Worm (Caenorhabditis elegans): ENCODE results near the gene srw-145.

srw-145 gene

ce11 chrV:13936850-13937249, at the start of gene srw-145:
srw-145 (plus strand) TSS chrV:13937150.
- no peak for TF ChIP-seq hmbx-1 (tag; optimal IDR thresholded peaks at IDR 0.05)
- no peak for TF ChIP-seq scrt-1 (GFP tag; IDR thresholded peaks at IDR 0.05)
- no peak for TF ChIP-seq sea-1 (GFP tag; conservative IDR thresholded peaks at IDR 0.05)
- no peak for TF ChIP-seq tra-4 (tag; optimal IDR thresholded peaks at IDR 0.05)
- no peak for TF ChIP-seq F13C5.2 (tag; optimal IDR thresholded peaks at IDR 0.05)
- no peak for TF ChIP-seq tbx-37 (GFP tag; conservative IDR thresholded peaks at IDR 0.05)
- no peak for TF ChIP-seq hnd-1 (tag; optimal IDR thresholded peaks at IDR 0.05)
- no peak for TF ChIP-seq pes-1 (GFP tag; IDR thresholded peaks at IDR 0.05)
- TF ChIP-seq ama-1 (optimal IDR thresholded peaks at IDR 0.05) = no peak
- TF ChIP-seq B0310.2 (tag; optimal IDR thresholded peaks at IDR 0.05) = no peak
- TF ChIP-seq aly-1 (tag; optimal IDR thresholded peaks at IDR 0.05) = no peak
- TF ChIP-seq ceh-13 (GFP tag; optimal IDR thresholded peaks at IDR 0.05) = no peak

- TF ChIP-seq F13C5.2 (tag; optimal IDR thresholded peaks at IDR 0.05) = no peak
Observed at ce11 chrV:13887358-13887757, 49.6 kb upstream of the srw-145 start, which contains the start of gene srsx-19. srsx-19 (plus strand) TSS chrV:13887658.

- TF ChIP-seq ets-7 (tag; optimal IDR thresholded peaks at IDR 0.05) = no peak
- TF ChIP-seq flt-1 (GFP tag; IDR thresholded peaks at IDR 0.05) = no peak
- TF ChIP-seq hmg-4 (GFP tag; optimal IDR thresholded peaks at IDR 0.05) = no peak
- TF ChIP-seq B0310.2 (tag; optimal IDR thresholded peaks at IDR 0.05) = no peak
Observed at ce11 chrV:13889516-13889915, 47.4 kb upstream of the srw-145 start, which contains the start of gene spp-12. spp-12 (plus strand) TSS chrV:13889816.

ce11 chrV:13890473-13890872, 46.5 kb upstream of the srw-145 start, which contains the start of gene lbp-8:
lbp-8 (plus strand) TSS chrV:13890773.
- TF ChIP-seq tbx-37 (GFP tag; conservative IDR thresholded peaks at IDR 0.05) = no peak
- TF ChIP-seq scrt-1 (GFP tag; IDR thresholded peaks at IDR 0.05) = no peak
- no peak for TF ChIP-seq F13C5.2 (tag; optimal IDR thresholded peaks at IDR 0.05)
- TF ChIP-seq pes-1 (GFP tag; IDR thresholded peaks at IDR 0.05) = no peak

- TF ChIP-seq ets-7 (tag; optimal IDR thresholded peaks at IDR 0.05) = no peak
- no peak for TF ChIP-seq hmbx-1 (tag; optimal IDR thresholded peaks at IDR 0.05)
- no peak for TF ChIP-seq F13C5.2 (tag; optimal IDR thresholded peaks at IDR 0.05)
- TF ChIP-seq scrt-1 (GFP tag; IDR thresholded peaks at IDR 0.05) = no peak
- no peak for TF ChIP-seq sea-1 (GFP tag; conservative IDR thresholded peaks at IDR 0.05)
- no peak for TF ChIP-seq tra-4 (tag; optimal IDR thresholded peaks at IDR 0.05)
- no peak for TF ChIP-seq pes-1 (GFP tag; IDR thresholded peaks at IDR 0.05)
- no peak for TF ChIP-seq tbx-11 (GFP tag; IDR thresholded peaks at IDR 0.05)
- TF ChIP-seq ceh-36 (tag; optimal IDR thresholded peaks at IDR 0.05) = no peak
- TF ChIP-seq B0310.2 (tag; optimal IDR thresholded peaks at IDR 0.05) = no peak
- no peak for TF ChIP-seq ceh-13 (GFP tag; optimal IDR thresholded peaks at IDR 0.05)
- no peak for TF ChIP-seq flt-1 (GFP tag; IDR thresholded peaks at IDR 0.05)
- no peak for TF ChIP-seq ama-1 (optimal IDR thresholded peaks at IDR 0.05)
- TF ChIP-seq hmg-4 (GFP tag; optimal IDR thresholded peaks at IDR 0.05) = no peak
- TF ChIP-seq aly-1 (tag; optimal IDR thresholded peaks at IDR 0.05) = no peak
- no peak for TF ChIP-seq hnd-1 (tag; optimal IDR thresholded peaks at IDR 0.05)
- no peak for TF ChIP-seq tbx-37 (GFP tag; conservative IDR thresholded peaks at IDR 0.05)
Observed at ce11 chrV:13891489-13891888, 45.5 kb upstream of the srw-145 start.

ce11 chrV:13892457-13893375, 44.2 kb upstream of the srw-145 start, which contains the start of gene sptl-3:
sptl-3 (plus strand) TSS chrV:13893325.
- TF ChIP-seq ceh-13 (GFP tag; optimal IDR thresholded peaks at IDR 0.05) = no peak
- no peak for TF ChIP-seq sea-1 (GFP tag; conservative IDR thresholded peaks at IDR 0.05)
- no peak for TF ChIP-seq tra-4 (tag; optimal IDR thresholded peaks at IDR 0.05)
- TF ChIP-seq hmbx-1 (tag; optimal IDR thresholded peaks at IDR 0.05) = no peak
- no peak for TF ChIP-seq hnd-1 (tag; optimal IDR thresholded peaks at IDR 0.05)

- TF ChIP-seq aly-1 (tag; optimal IDR thresholded peaks at IDR 0.05) (no peak), tbx-11 (GFP tag; IDR thresholded peaks at IDR 0.05) (no peak), B0310.2 (tag; optimal IDR thresholded peaks at IDR 0.05) (no peak), sea-1 (GFP tag; conservative IDR thresholded peaks at IDR 0.05) (no peak), ceh-13 (GFP tag; optimal IDR thresholded peaks at IDR 0.05) (no peak), hnd-1 (tag; optimal IDR thresholded peaks at IDR 0.05) (no peak), flt-1 (GFP tag; IDR thresholded peaks at IDR 0.05) (no peak), ceh-36 (tag; optimal IDR thresholded peaks at IDR 0.05) (no peak), hmbx-1 (tag; optimal IDR thresholded peaks at IDR 0.05) (no peak), hmg-4 (GFP tag; optimal IDR thresholded peaks at IDR 0.05) (no peak), F13C5.2 (tag; optimal IDR thresholded peaks at IDR 0.05) (no peak), pes-1 (GFP tag; IDR thresholded peaks at IDR 0.05) (no peak), ama-1 (optimal IDR thresholded peaks at IDR 0.05) (no peak), scrt-1 (GFP tag; IDR thresholded peaks at IDR 0.05) (no peak), ets-7 (tag; optimal IDR thresholded peaks at IDR 0.05) (no peak), tbx-37 (GFP tag; conservative IDR thresholded peaks at IDR 0.05) (no peak)
Observed at ce11 chrV:13893583-13893982, 43.4 kb upstream of the srw-145 start.

ce11 chrV:13898356-13898755, 38.6 kb upstream of the srw-145 start, which contains the start of gene cyp-35C1:
cyp-35C1 (minus strand) TSS chrV:13898487.
- no peak for TF ChIP-seq scrt-1 (GFP tag; IDR thresholded peaks at IDR 0.05)
- no peak for TF ChIP-seq pes-1 (GFP tag; IDR thresholded peaks at IDR 0.05)
- no peak for TF ChIP-seq ceh-13 (GFP tag; optimal IDR thresholded peaks at IDR 0.05)
